Fruit fly (Drosophila melanogaster) whole organism, embryonic: ENCODE results near the gene CG8379.

Experiments
- Asciz ChIP-seq: fragments of 200-800 bp; sonication (Bioruptor generic); optimal IDR thresholded peaks from 2 replicates; lab custom pipeline; 2017; ENCODE audit warnings: missing biosample characterization, mild to moderate bottlenecking, missing genetic modification characterization, missing genetic modification reagents
- Atf3 ChIP-seq: fragments of 200-800 bp; sonication (Bioruptor generic); optimal IDR thresholded peaks from 3 replicates; lab custom pipeline; 2016; ENCODE audit warnings: missing biosample characterization, missing genetic modification characterization
- Bteb2 ChIP-seq: fragments of 200-800 bp; sonication (Bioruptor generic); optimal IDR thresholded peaks from 2 replicates; lab custom pipeline; 2016; ENCODE audit warnings: missing biosample characterization, missing genetic modification characterization
- CG10147 ChIP-seq: fragments of 200-800 bp; sonication (Bioruptor generic); optimal IDR thresholded peaks from 2 replicates; lab custom pipeline; 2019; ENCODE audit warnings: missing biosample characterization, mild to moderate bottlenecking, missing genetic modification characterization, moderate library complexity
- CG10267 ChIP-seq: fragments of 200-800 bp; sonication (Bioruptor generic); optimal IDR thresholded peaks from 2 replicates; lab custom pipeline; 2018; ENCODE audit warnings: missing biosample characterization, mild to moderate bottlenecking, missing genetic modification characterization, moderate library complexity
- CG10274 ChIP-seq: fragments of 200-800 bp; sonication (Bioruptor generic); optimal IDR thresholded peaks from 3 replicates; lab custom pipeline; 2017; ENCODE audit warnings: missing biosample characterization, mild to moderate bottlenecking, missing genetic modification characterization
- CG10979 ChIP-seq: fragments of 200-800 bp; sonication (Bioruptor generic); optimal IDR thresholded peaks from 2 replicates; lab custom pipeline; 2018; ENCODE audit warnings: missing biosample characterization, mild to moderate bottlenecking, missing genetic modification characterization, moderate library complexity
- CG11247 ChIP-seq: fragments of 200-800 bp; sonication (Bioruptor generic); IDR thresholded peaks from 2 replicates; pipeline ENCODE4 v1.3.6; 2022; ENCODE audit warnings: missing biosample characterization, missing genetic modification characterization
- CG11696 ChIP-seq: fragments of 200-800 bp; sonication (Bioruptor generic); IDR thresholded peaks from 2 replicates; pipeline ENCODE4 v1.3.6; 2022; ENCODE audit warnings: missing biosample characterization, missing genetic modification characterization
- CG12155 ChIP-seq: fragments of 200-800 bp; sonication (Bioruptor generic); optimal IDR thresholded peaks from 3 replicates; lab custom pipeline; 2016; ENCODE audit warnings: missing biosample characterization, missing genetic modification characterization
- CG13424 ChIP-seq: fragments of 200-800 bp; sonication (Bioruptor generic); optimal IDR thresholded peaks from 2 replicates; lab custom pipeline; 2019; ENCODE audit warnings: missing biosample characterization, mild to moderate bottlenecking, missing genetic modification characterization, moderate library complexity
- CG1647 ChIP-seq: fragments of 200-800 bp; sonication (Bioruptor generic); optimal IDR thresholded peaks from 3 replicates; lab custom pipeline; 2016; ENCODE audit warnings: missing biosample characterization, missing genetic modification characterization
- CG16815 ChIP-seq: fragments of 200-800 bp; sonication (Bioruptor generic); optimal IDR thresholded peaks from 3 replicates; lab custom pipeline; 2017; ENCODE audit warnings: missing biosample characterization, mild to moderate bottlenecking, missing genetic modification characterization
- CG17359 ChIP-seq: fragments of 200-800 bp; sonication (Bioruptor generic); optimal IDR thresholded peaks from 3 replicates; lab custom pipeline; 2018; ENCODE audit warnings: missing biosample characterization, mild to moderate bottlenecking, missing genetic modification characterization, moderate library complexity
- CG17385 ChIP-seq: fragments of 200-800 bp; sonication (Bioruptor generic); optimal IDR thresholded peaks from 3 replicates; lab custom pipeline; 2018; ENCODE audit warnings: missing biosample characterization, mild to moderate bottlenecking, missing genetic modification characterization
- CG17802 ChIP-seq: fragments of 200-800 bp; sonication (Bioruptor generic); optimal IDR thresholded peaks from 2 replicates; lab custom pipeline; 2018; ENCODE audit warnings: missing biosample characterization, mild to moderate bottlenecking, missing genetic modification characterization, moderate library complexity
- CG18476 ChIP-seq: fragments of 200-800 bp; sonication (Bioruptor generic); optimal IDR thresholded peaks from 2 replicates; lab custom pipeline; 2016; ENCODE audit warnings: missing biosample characterization, mild to moderate bottlenecking, missing genetic modification characterization
- CG2120 ChIP-seq: fragments of 200-800 bp; sonication (Bioruptor generic); optimal IDR thresholded peaks from 3 replicates; lab custom pipeline; 2016; ENCODE audit warnings: missing biosample characterization, missing genetic modification characterization
- CG2202 ChIP-seq: fragments of 200-800 bp; sonication (Bioruptor generic); optimal IDR thresholded peaks from 2 replicates; lab custom pipeline; 2018; ENCODE audit warnings: missing biosample characterization, mild to moderate bottlenecking, missing genetic modification characterization
- CG2712 ChIP-seq: fragments of 200-800 bp; optimal IDR thresholded peaks from 3 replicates; lab custom pipeline; 2019; ENCODE audit warnings: missing biosample characterization, mild to moderate bottlenecking, missing genetic modification characterization, moderate library complexity
- CG31441 ChIP-seq: fragments of 200-800 bp; sonication (Bioruptor generic); IDR thresholded peaks from 2 replicates; pipeline ENCODE4 v1.3.6; 2022; ENCODE audit warnings: missing biosample characterization, missing genetic modification characterization
- CG6254 ChIP-seq: fragments of 200-800 bp; sonication (Bioruptor generic); optimal IDR thresholded peaks from 3 replicates; lab custom pipeline; 2017; ENCODE audit warnings: mild to moderate bottlenecking, missing biosample characterization, missing genetic modification reagents, missing genetic modification characterization
- CG6272 ChIP-seq: fragments of 200-800 bp; sonication (Bioruptor generic); IDR thresholded peaks from 2 replicates; pipeline ENCODE4 v1.3.6; 2022; ENCODE audit warnings: missing biosample characterization, missing genetic modification characterization
- CG6683 ChIP-seq: fragments of 200-800 bp; sonication (Bioruptor generic); optimal IDR thresholded peaks from 2 replicates; lab custom pipeline; 2017; ENCODE audit warnings: missing biosample characterization, mild to moderate bottlenecking, missing genetic modification characterization, missing genetic modification reagents
- CG6854 ChIP-seq: fragments of 200-800 bp; sonication (Bioruptor generic); optimal IDR thresholded peaks from 3 replicates; lab custom pipeline; 2017; ENCODE audit warnings: missing biosample characterization, mild to moderate bottlenecking, missing genetic modification characterization
- CG8924 ChIP-seq: fragments of 200-800 bp; optimal IDR thresholded peaks from 3 replicates; lab custom pipeline; 2019; ENCODE audit warnings: missing biosample characterization, mild to moderate bottlenecking, missing genetic modification characterization, moderate library complexity
- CG8944 ChIP-seq: fragments of 200-800 bp; sonication (Bioruptor generic); optimal IDR thresholded peaks from 3 replicates; lab custom pipeline; 2016; ENCODE audit warnings: missing biosample characterization, missing genetic modification characterization
- CG9797 ChIP-seq: fragments of 200-800 bp; sonication (Bioruptor generic); optimal IDR thresholded peaks from 3 replicates; lab custom pipeline; 2018; ENCODE audit warnings: missing biosample characterization, mild to moderate bottlenecking, missing genetic modification characterization
- CHES-1-like ChIP-seq: fragments of 200-800 bp; sonication (Bioruptor generic); optimal IDR thresholded peaks from 2 replicates; lab custom pipeline; 2016; ENCODE audit warnings: missing biosample characterization, missing genetic modification characterization
- CTCF ChIP-seq: fragments of 200-800 bp; sonication (Bioruptor generic); optimal IDR thresholded peaks from 2 replicates; lab custom pipeline; 2017; ENCODE audit warnings: missing biosample characterization, mild to moderate bottlenecking, missing genetic modification characterization, moderate library complexity
- D19B ChIP-seq: fragments of 200-800 bp; sonication (Bioruptor generic); optimal IDR thresholded peaks from 2 replicates; lab custom pipeline; 2017; ENCODE audit warnings: missing biosample characterization, mild to moderate bottlenecking, missing genetic modification characterization
- Dp ChIP-seq: fragments of 200-800 bp; sonication (Bioruptor generic); optimal IDR thresholded peaks from 2 replicates; lab custom pipeline; 2018; ENCODE audit warnings: missing biosample characterization, mild to moderate bottlenecking, missing genetic modification characterization, moderate library complexity
- E2f2 ChIP-seq: fragments of 200-800 bp; sonication (Bioruptor generic); IDR thresholded peaks from 2 replicates; pipeline ENCODE4 v1.3.6; 2022; ENCODE audit warnings: missing biosample characterization, missing genetic modification characterization
- Fer2 ChIP-seq: fragments of 200-800 bp; sonication (Bioruptor generic); optimal IDR thresholded peaks from 2 replicates; lab custom pipeline; 2018; ENCODE audit warnings: missing biosample characterization, mild to moderate bottlenecking, missing genetic modification characterization, moderate library complexity
- Rfx ChIP-seq: fragments of 200-800 bp; sonication (Bioruptor generic); IDR thresholded peaks from 2 replicates; pipeline ENCODE4 v1.3.6; 2022; ENCODE audit warnings: missing biosample characterization, missing genetic modification characterization
- corto ChIP-seq: fragments of 200-800 bp; sonication (Bioruptor generic); optimal IDR thresholded peaks from 2 replicates; lab custom pipeline; 2016; ENCODE audit warnings: missing biosample characterization, mild to moderate bottlenecking, missing genetic modification characterization, moderate library complexity
- crol ChIP-seq: fragments of 200-800 bp; sonication (Bioruptor generic); IDR thresholded peaks from 2 replicates; pipeline ENCODE4 v1.3.6; 2022; ENCODE audit warnings: missing biosample characterization, missing genetic modification characterization
- eve ChIP-seq, 2 experiments: fragments of >200 bp; optimal IDR thresholded peaks; 2 replicates each; lab custom pipeline; 2017; ENCODE audit warnings: missing biosample characterization in 2 of 2, missing genetic modification characterization in 2 of 2
- gsb-n ChIP-seq: fragments of 200-800 bp; sonication (Bioruptor generic); optimal IDR thresholded peaks from 3 replicates; lab custom pipeline; 2018; ENCODE audit warnings: missing biosample characterization, mild to moderate bottlenecking, missing genetic modification characterization
- gt ChIP-seq: fragments of 200-800 bp; sonication (Bioruptor generic); IDR thresholded peaks from 2 replicates; pipeline ENCODE4 v1.3.6; 2022; ENCODE audit warnings: missing biosample characterization, missing genetic modification characterization
- hb ChIP-seq: fragments of 200-800 bp; sonication (Bioruptor generic); IDR thresholded peaks from 3 replicates; pipeline ENCODE4 v1.3.6; 2022; ENCODE audit warnings: missing biosample characterization, missing genetic modification characterization; ENCODE audit not compliant: partially characterized antibody
- kay ChIP-seq: fragments of 200-800 bp; sonication (Bioruptor generic); optimal IDR thresholded peaks from 2 replicates; lab custom pipeline; 2016; ENCODE audit warnings: missing biosample characterization, missing genetic modification characterization
- lab ChIP-seq: fragments of 200-800 bp; sonication (Bioruptor generic); optimal IDR thresholded peaks from 3 replicates; lab custom pipeline; 2017; ENCODE audit warnings: missing biosample characterization, missing genetic modification characterization, mild to moderate bottlenecking, moderate library complexity, missing genetic modification reagents
- mirr ChIP-seq: fragments of 200-800 bp; sonication (Bioruptor generic); optimal IDR thresholded peaks from 3 replicates; lab custom pipeline; 2018; ENCODE audit warnings: missing biosample characterization, mild to moderate bottlenecking, missing genetic modification characterization
- slp2 ChIP-seq: fragments of 200-800 bp; sonication (Bioruptor generic); optimal IDR thresholded peaks from 2 replicates; lab custom pipeline; 2016; ENCODE audit warnings: missing biosample characterization, missing genetic modification characterization
- tin ChIP-seq: fragments of 200-800 bp; sonication (Bioruptor generic); optimal IDR thresholded peaks from 3 replicates; lab custom pipeline; 2016; ENCODE audit warnings: missing biosample characterization, missing genetic modification characterization
- tup ChIP-seq: fragments of 200-800 bp; sonication (Bioruptor generic); optimal IDR thresholded peaks from 2 replicates; lab custom pipeline; 2016; ENCODE audit warnings: missing biosample characterization, mild to moderate bottlenecking, missing genetic modification characterization, moderate library complexity
- usp ChIP-seq: fragments of >200 bp; optimal IDR thresholded peaks from 2 replicates; lab custom pipeline; 2017; ENCODE audit warnings: missing biosample characterization, missing genetic modification characterization
- zf30C ChIP-seq: fragments of 200-800 bp; sonication (Bioruptor generic); optimal IDR thresholded peaks from 3 replicates; lab custom pipeline; 2018; ENCODE audit warnings: missing biosample characterization, mild to moderate bottlenecking, missing genetic modification characterization
- zfh2 ChIP-seq: fragments of 200-800 bp; sonication (Bioruptor generic); optimal IDR thresholded peaks from 2 replicates; lab custom pipeline; 2016; ENCODE audit warnings: missing biosample characterization, missing genetic modification characterization

Gene CG8379

dm6 chr3R:8811323-8811936 lies 12.8 kb upstream of the CG8379 start (continued):
- peak; percentile 96 for TF ChIP-seq slp2 (GFP tag; lab: Kevin White, UChicago)
- TF ChIP-seq Dp (GFP tag; lab: Kevin White, UChicago), result peak; percentile 37
- TF ChIP-seq CG16815, result peak; percentile 99
- peak; percentile 97 for TF ChIP-seq gsb-n (tag; lab: Kevin White, UChicago)
- TF ChIP-seq CG13424 (tag; lab: Kevin White, UChicago), result peak; percentile 99
- TF ChIP-seq Bteb2 (GFP tag; lab: Kevin White, UChicago), result peak; percentile 99
- TF ChIP-seq CG1647, result peak; percentile 99
- peak; percentile 98 for TF ChIP-seq Fer2 (tag; lab: Kevin White, UChicago)
- peak; percentile 97 for TF ChIP-seq CG18476 (GFP tag; lab: Kevin White, UChicago)
- peak; percentile 91 for TF ChIP-seq gt (GFP tag; lab: Robert Waterston, UW)
- peak; percentile 99 for TF ChIP-seq Rfx (GFP tag; lab: Robert Waterston, UW)
- peak; percentile 75 for TF ChIP-seq CTCF (GFP tag; lab: Kevin White, UChicago)
- TF ChIP-seq CG9797 (GFP tag; lab: Kevin White, UChicago), result peak; percentile 44
- peak; percentile 98 for TF ChIP-seq mirr (GFP tag; lab: Kevin White, UChicago)
- TF ChIP-seq CG6854 (GFP tag; lab: Kevin White, UChicago), result peak; percentile 99
- TF ChIP-seq zfh2, result peak; percentile 99
- peak; percentile 96 for TF ChIP-seq CG6272 (GFP tag; lab: Robert Waterston, UW)
- no peak for TF ChIP-seq usp
- TF ChIP-seq Asciz (GFP tag; lab: Kevin White, UChicago), result peak; percentile 97
- TF ChIP-seq CG12155 (GFP tag; lab: Kevin White, UChicago), result peak; percentile 98
- TF ChIP-seq hb, result no peak
- peak; percentile 99 for TF ChIP-seq CG8924 (tag; lab: Kevin White, UChicago)
- TF ChIP-seq D19B (GFP tag; lab: Kevin White, UChicago), result peak; percentile 100
- peak; percentile 96 for TF ChIP-seq CG10267 (tag; lab: Kevin White, UChicago)
- peak; percentile 99 for TF ChIP-seq CG11247 (GFP tag; lab: Robert Waterston, UW)
- peak; percentile 95 for TF ChIP-seq CG6683 (GFP tag; lab: Kevin White, UChicago)
- TF ChIP-seq CG2202, result peak; percentile 94
- TF ChIP-seq CG2120 (GFP tag; lab: Kevin White, UChicago), result peak; percentile 100
- TF ChIP-seq zf30C (GFP tag; lab: Kevin White, UChicago), result peak; percentile 3
- TF ChIP-seq corto, result peak; percentile 97
- peak; percentile 98 for TF ChIP-seq CG10979 (tag; lab: Kevin White, UChicago)
- TF ChIP-seq CG17385 (GFP tag; lab: Kevin White, UChicago), result peak; percentile 98
- TF ChIP-seq Atf3, result peak; percentile 98
- TF ChIP-seq tup, result peak; percentile 97
- TF ChIP-seq CG17359 (tag; lab: Kevin White, UChicago), result peak; percentile 99
- peak; percentile 98 for TF ChIP-seq kay (GFP tag; lab: Kevin White, UChicago)
- peak; percentile 99 for TF ChIP-seq CG2712
- TF ChIP-seq CG10147 (GFP tag; lab: Kevin White, UChicago), result peak; percentile 99
- peak; percentile 93 for TF ChIP-seq CG6254 (GFP tag; lab: Kevin White, UChicago)
- TF ChIP-seq CG8944 (GFP tag; lab: Kevin White, UChicago), result peak; percentile 98
- peak; percentile 99 for TF ChIP-seq tin (GFP tag; lab: Kevin White, UChicago)
- TF ChIP-seq E2f2 (GFP tag; lab: Robert Waterston, UW), result peak; percentile 88
- peak in 1 of 2 experiments; percentile 99 for TF ChIP-seq eve (GFP tag; optimal IDR thresholded peaks at IDR 0.05; lab: Kevin White, UChicago)
- peak; percentile 90 for TF ChIP-seq CG17802
- peak; percentile 99 for TF ChIP-seq CHES-1-like (GFP tag; lab: Kevin White, UChicago)
- peak; percentile 95 for TF ChIP-seq CG10274 (GFP tag; lab: Kevin White, UChicago)
- peak; percentile 88 for TF ChIP-seq CG31441
- peak; percentile 100 for TF ChIP-seq lab (GFP tag; lab: Kevin White, UChicago)
- peak; percentile 97 for TF ChIP-seq crol (GFP tag; lab: Robert Waterston, UW)
- TF ChIP-seq CG11696 (GFP tag; lab: Robert Waterston, UW), result peak; percentile 96
